Worm (Caenorhabditis elegans): ENCODE data around the gene eas-1.
A peak's percentile ranks its signal among the peaks of the same experiment; 100 is the strongest.

eas-1 gene

DNA sequence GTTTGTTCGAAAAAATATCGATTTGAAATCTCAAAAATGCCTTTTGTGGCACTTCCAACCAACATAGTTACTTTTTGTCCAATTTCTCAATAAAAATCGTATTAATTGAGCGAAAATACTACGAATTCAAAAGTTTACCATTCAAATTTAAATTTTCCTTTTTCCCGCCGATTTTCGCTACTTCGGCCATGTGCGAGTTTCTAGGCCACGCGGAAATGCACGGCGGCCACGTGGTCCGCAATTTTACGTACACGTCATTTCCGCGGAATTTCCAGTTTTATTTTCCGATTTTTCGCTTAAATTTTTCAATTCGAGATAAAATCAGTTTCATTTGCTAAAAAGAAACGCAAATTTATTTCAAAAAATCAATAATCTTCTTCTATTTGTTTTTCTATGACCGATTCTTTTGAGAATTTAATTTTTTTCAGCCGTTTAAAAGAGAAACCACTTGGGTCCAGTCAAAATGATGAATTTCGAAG lies at the start of gene eas-1:
eas-1 (plus strand) TSS at position 429 of the 479 bp plus-strand sequence.
- TF ChIP-seq nhr-12 (tag; optimal IDR thresholded peaks at IDR 0.05) = no peak
- TF ChIP-seq lin-15B (tag; optimal IDR thresholded peaks at IDR 0.05) = peak; percentile 82
- peak; percentile 3 for TF ChIP-seq tbx-2 (tag; optimal IDR thresholded peaks at IDR 0.05)
- TF ChIP-seq pha-4 (tag; optimal IDR thresholded peaks at IDR 0.05) = no peak
- peak; percentile 62 for TF ChIP-seq elt-2 (tag; optimal IDR thresholded peaks at IDR 0.05)
- no peak for TF ChIP-seq nhr-11 (tag; optimal IDR thresholded peaks at IDR 0.05)
- TF ChIP-seq ceh-9 (tag; optimal IDR thresholded peaks at IDR 0.05) = no peak
- TF ChIP-seq nhr-67 (tag; optimal IDR thresholded peaks at IDR 0.05) = no peak
- no peak for TF ChIP-seq unc-39 (tag; optimal IDR thresholded peaks at IDR 0.05)
- TF ChIP-seq fkh-10 (GFP tag; optimal IDR thresholded peaks at IDR 0.05) = no peak
- peak; percentile 44 for TF ChIP-seq skn-1 (tag; optimal IDR thresholded peaks at IDR 0.05)
- TF ChIP-seq daf-12 (tag; optimal IDR thresholded peaks at IDR 0.05) = no peak
- peak; percentile 21 for TF ChIP-seq pqm-1 (tag; optimal IDR thresholded peaks at IDR 0.05)
- TF ChIP-seq ceh-28 (tag; optimal IDR thresholded peaks at IDR 0.05) = peak; percentile 35
- no peak for TF ChIP-seq unc-62 (GFP tag; optimal IDR thresholded peaks at IDR 0.05)
- no peak for TF ChIP-seq ztf-4 (tag; optimal IDR thresholded peaks at IDR 0.05)
- peak; percentile 25 for TF ChIP-seq R02D3.7 (tag; optimal IDR thresholded peaks at IDR 0.05)
- TF ChIP-seq egl-5 (tag; optimal IDR thresholded peaks at IDR 0.05) = no peak
- no peak for TF ChIP-seq nhr-77 (tag; optimal IDR thresholded peaks at IDR 0.05)
- TF ChIP-seq nhr-23 (tag; optimal IDR thresholded peaks at IDR 0.05) = peak; percentile 81
- TF ChIP-seq ZK546.5 (tag; optimal IDR thresholded peaks at IDR 0.05) = no peak
- peak; percentile 52 for TF ChIP-seq lin-39 (tag; optimal IDR thresholded peaks at IDR 0.05)
- TF ChIP-seq lsy-12 (tag; optimal IDR thresholded peaks at IDR 0.05) = peak; percentile 82
- no peak for TF ChIP-seq ama-1 (optimal IDR thresholded peaks at IDR 0.05)
- TF ChIP-seq zag-1 (tag; optimal IDR thresholded peaks at IDR 0.05) = no peak
- peak; percentile 53 for TF ChIP-seq mdl-1 (tag; optimal IDR thresholded peaks at IDR 0.05)
- no peak for TF ChIP-seq sea-2 (GFP tag; optimal IDR thresholded peaks at IDR 0.05)
- TF ChIP-seq nhr-76 (tag; optimal IDR thresholded peaks at IDR 0.05) = no peak
- TF ChIP-seq nhr-25 (tag; optimal IDR thresholded peaks at IDR 0.05) = peak; percentile 77
- peak; percentile 90 for TF ChIP-seq nhr-43 (tag; optimal IDR thresholded peaks at IDR 0.05; ENCODE audit: poor library complexity, severe bottlenecking)
- peak; percentile 57 for TF ChIP-seq jun-1 (tag; optimal IDR thresholded peaks at IDR 0.05)
- TF ChIP-seq egl-27 (tag; optimal IDR thresholded peaks at IDR 0.05) = no peak
- peak; percentile 82 for TF ChIP-seq nfya-1 (tag; optimal IDR thresholded peaks at IDR 0.05; ENCODE audit: insufficient read depth)
- no peak for TF ChIP-seq nhr-237 (tag; optimal IDR thresholded peaks at IDR 0.05)
- TF ChIP-seq snpc-4 (tag; optimal IDR thresholded peaks at IDR 0.05) = peak; percentile 72
- no peak for TF ChIP-seq fos-1 (tag; optimal IDR thresholded peaks at IDR 0.05)
- TF ChIP-seq elt-1 (tag; optimal IDR thresholded peaks at IDR 0.05) = no peak
- peak; percentile 22 for TF ChIP-seq hmg-11 (tag; optimal IDR thresholded peaks at IDR 0.05)

DNA sequence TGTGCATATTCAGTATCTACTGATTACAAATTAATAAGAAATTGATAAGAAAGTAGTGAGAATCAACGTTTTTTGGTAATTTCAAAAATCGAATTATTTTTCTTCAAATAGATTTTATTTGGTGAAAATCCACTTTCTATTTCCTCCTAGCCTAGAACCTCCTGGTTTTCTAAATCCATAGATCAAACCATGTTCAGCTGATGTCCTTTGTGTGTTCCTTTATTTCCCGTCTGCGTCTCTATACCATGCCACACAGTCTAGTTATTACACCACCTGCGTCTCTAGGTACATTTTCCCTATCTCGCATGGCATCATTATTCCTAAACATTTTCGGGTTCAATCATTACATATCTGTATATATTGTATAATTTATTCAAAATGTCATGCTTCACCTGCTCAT lies 47.1 kb upstream of the eas-1 start, which contains the start of gene F10G7.5:
F10G7.5 (plus strand) TSS at position 286 of the 400 bp plus-strand sequence.
- TF ChIP-seq elt-2 (tag; optimal IDR thresholded peaks at IDR 0.05) (peak; percentile 58), nhr-237 (tag; optimal IDR thresholded peaks at IDR 0.05) (no peak), ztf-11 (tag; optimal IDR thresholded peaks at IDR 0.05) (no peak), nfya-1 (tag; optimal IDR thresholded peaks at IDR 0.05; ENCODE audit: insufficient read depth) (peak; percentile 31)

DNA sequence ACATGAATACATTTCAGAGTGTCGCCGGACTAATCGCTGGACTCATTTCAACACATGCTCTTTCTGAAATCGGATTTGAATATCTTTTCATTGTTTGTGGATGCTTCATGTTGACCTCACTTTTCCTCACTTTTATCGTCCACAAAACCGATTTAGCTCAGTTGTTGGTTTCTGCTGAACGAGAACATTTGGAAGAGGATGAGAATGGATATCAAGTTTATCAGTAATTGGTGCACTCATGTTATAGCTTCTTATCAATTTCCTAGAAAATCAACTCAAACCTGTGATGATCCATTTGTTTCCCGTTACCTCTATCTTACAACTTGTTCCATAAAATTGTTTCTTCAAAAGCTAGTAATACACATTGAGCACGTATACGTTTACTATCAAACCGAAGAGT lies 44.2 kb upstream of the eas-1 start:
- TF ChIP-seq nhr-23 (tag; optimal IDR thresholded peaks at IDR 0.05) = no peak
- TF ChIP-seq nhr-43 (tag; optimal IDR thresholded peaks at IDR 0.05; ENCODE audit: poor library complexity, severe bottlenecking) = peak; percentile 12

DNA sequence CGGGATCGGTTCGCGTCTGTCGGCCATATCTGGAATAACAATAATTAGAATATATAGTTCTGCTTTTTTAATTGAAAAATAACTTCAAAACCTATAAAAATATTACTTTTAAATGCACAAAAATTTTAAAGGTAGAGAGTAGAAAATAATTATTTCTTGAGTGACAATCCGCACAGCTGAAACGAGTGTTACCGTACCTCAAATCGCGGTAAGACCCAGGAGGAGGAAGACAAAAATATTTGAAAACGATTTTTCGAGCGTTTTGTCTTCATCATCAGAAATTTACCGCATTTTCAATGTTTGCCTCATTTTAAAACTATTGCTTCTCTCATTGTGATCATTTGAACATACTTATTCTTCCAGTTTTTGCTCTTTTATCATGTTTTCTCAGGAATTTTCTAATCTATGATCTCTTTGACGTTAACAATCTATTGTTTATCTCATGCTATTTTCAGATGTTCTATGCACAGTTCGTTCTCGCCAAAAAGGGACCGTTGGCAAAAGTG lies 41.9 kb upstream of the eas-1 start, which contains the start of the genes rpn-5 and scc-1:
rpn-5 (minus strand) TSS at position 162 of the 506 bp plus-strand sequence.
scc-1 (plus strand) TSS at position 456 of the 506 bp plus-strand sequence.
- TF ChIP-seq snpc-4 (tag; optimal IDR thresholded peaks at IDR 0.05) (peak; percentile 49), pha-4 (tag; optimal IDR thresholded peaks at IDR 0.05) (peak; percentile 87), ceh-9 (tag; optimal IDR thresholded peaks at IDR 0.05) (no peak), nhr-28 (tag; optimal IDR thresholded peaks at IDR 0.05) (no peak), mml-1 (tag; optimal IDR thresholded peaks at IDR 0.05) (no peak), nhr-23 (tag; optimal IDR thresholded peaks at IDR 0.05) (peak; percentile 87), nhr-25 (tag; optimal IDR thresholded peaks at IDR 0.05) (peak; percentile 78), unc-39 (tag; optimal IDR thresholded peaks at IDR 0.05) (no peak), egl-5 (tag; optimal IDR thresholded peaks at IDR 0.05) (peak; percentile 24), nhr-237 (tag; optimal IDR thresholded peaks at IDR 0.05) (no peak), fkh-10 (GFP tag; optimal IDR thresholded peaks at IDR 0.05) (peak; percentile 2), ceh-16 (tag; optimal IDR thresholded peaks at IDR 0.05) (no peak), ceh-28 (tag; optimal IDR thresholded peaks at IDR 0.05) (peak; percentile 11), lin-15B (tag; optimal IDR thresholded peaks at IDR 0.05) (peak; percentile 87), egl-27 (tag; optimal IDR thresholded peaks at IDR 0.05) (no peak), nhr-11 (tag; optimal IDR thresholded peaks at IDR 0.05) (no peak), mdl-1 (tag; optimal IDR thresholded peaks at IDR 0.05) (no peak), lsy-12 (tag; optimal IDR thresholded peaks at IDR 0.05) (peak; percentile 69), unc-62 (GFP tag; optimal IDR thresholded peaks at IDR 0.05) (no peak), ztf-11 (tag; optimal IDR thresholded peaks at IDR 0.05) (no peak), skn-1 (tag; optimal IDR thresholded peaks at IDR 0.05) (peak; percentile 99), tbx-2 (tag; optimal IDR thresholded peaks at IDR 0.05) (no peak), R02D3.7 (tag; optimal IDR thresholded peaks at IDR 0.05) (peak; percentile 43), sea-2 (GFP tag; optimal IDR thresholded peaks at IDR 0.05) (no peak), nfya-1 (tag; optimal IDR thresholded peaks at IDR 0.05; ENCODE audit: insufficient read depth) (peak; percentile 96), nhr-76 (tag; optimal IDR thresholded peaks at IDR 0.05) (no peak), nhr-67 (tag; optimal IDR thresholded peaks at IDR 0.05) (no peak), pqm-1 (tag; optimal IDR thresholded peaks at IDR 0.05) (peak; percentile 22), fkh-2 (tag; optimal IDR thresholded peaks at IDR 0.05) (no peak), elt-2 (tag; optimal IDR thresholded peaks at IDR 0.05) (peak; percentile 41)
